Worm (Caenorhabditis elegans): Measurements from ENCODE around the gene srbc-21.

srbc-21 gene

DNA sequence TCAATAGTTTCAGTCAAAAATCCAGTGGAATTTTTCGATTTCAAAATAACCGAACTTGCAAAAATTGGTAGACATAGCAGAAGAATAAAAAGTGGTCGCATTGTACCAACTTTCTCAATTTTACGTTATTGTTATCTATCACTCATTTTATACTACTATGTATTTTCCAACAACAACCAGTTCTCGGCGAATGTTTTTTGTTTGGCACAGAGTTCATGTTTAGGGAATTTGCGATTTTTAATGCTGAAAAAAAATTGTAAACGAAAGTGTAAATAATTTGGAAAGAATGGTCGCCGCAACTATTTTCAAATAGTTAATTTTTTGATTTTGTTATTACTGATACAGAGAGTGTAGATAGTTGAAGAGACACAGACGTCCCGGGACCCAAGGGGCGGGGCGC lies 5.9 kb upstream of the srbc-21 start, which contains the start of gene C45H4.21:
Gene C45H4.21, minus strand, starts transcription at position 101 of the 400 bp plus-strand sequence.
- no peak for TF ChIP-seq lin-11 (tag; optimal IDR thresholded peaks at IDR 0.05)
- TF ChIP-seq dve-1 (tag; optimal IDR thresholded peaks at IDR 0.05), result no peak
- no peak for TF ChIP-seq madf-2 (tag; optimal IDR thresholded peaks at IDR 0.05)
- no peak for TF ChIP-seq nhr-11 (tag; optimal IDR thresholded peaks at IDR 0.05)
- TF ChIP-seq ahr-1 (tag; optimal IDR thresholded peaks at IDR 0.05), result no peak
- no peak for TF ChIP-seq ets-4 (tag; optimal IDR thresholded peaks at IDR 0.05)
- no peak for TF ChIP-seq K02D7.2 (tag; optimal IDR thresholded peaks at IDR 0.05)
- no peak for TF ChIP-seq nfya-1 (tag; optimal IDR thresholded peaks at IDR 0.05)
- TF ChIP-seq ceh-34 (tag; optimal IDR thresholded peaks at IDR 0.05), result no peak
- TF ChIP-seq nhr-232 (tag; optimal IDR thresholded peaks at IDR 0.05), result no peak
- no peak for TF ChIP-seq syd-9 (tag; optimal IDR thresholded peaks at IDR 0.05)
- no peak for TF ChIP-seq ceh-30 (tag; optimal IDR thresholded peaks at IDR 0.05)
- no peak for TF ChIP-seq fkh-6 (tag; optimal IDR thresholded peaks at IDR 0.05)
- no peak for TF ChIP-seq ceh-2 (tag; optimal IDR thresholded peaks at IDR 0.05)
- TF ChIP-seq lim-6 (tag; optimal IDR thresholded peaks at IDR 0.05), result no peak
- no peak for TF ChIP-seq hlh-13 (GFP tag; optimal IDR thresholded peaks at IDR 0.05)
- TF ChIP-seq ttx-3 (tag; optimal IDR thresholded peaks at IDR 0.05), result no peak
- TF ChIP-seq pax-1 (tag; optimal IDR thresholded peaks at IDR 0.05), result no peak

- TF ChIP-seq ref-2 (tag; optimal IDR thresholded peaks at IDR 0.05), result no peak
- TF ChIP-seq hlh-30 (tag; optimal IDR thresholded peaks at IDR 0.05; ENCODE audit: insufficient read depth), result no peak
- no peak for TF ChIP-seq pat-9 (tag; optimal IDR thresholded peaks at IDR 0.05)
- no peak for TF ChIP-seq sox-4 (tag; optimal IDR thresholded peaks at IDR 0.05)
- no peak for TF ChIP-seq pros-1 (tag; optimal IDR thresholded peaks at IDR 0.05)
Measured at ce11 chrV:2150876-2151275, 4.5 kb upstream of the srbc-21 start, which contains the start of gene C45H4.13. Gene C45H4.13 (minus strand): TSS chrV:2150976.

ce11 chrV:2151458-2151857 lies 3.9 kb upstream of the srbc-21 start, which contains the start of gene srbc-24:
Gene srbc-24 (plus strand): TSS chrV:2151758.
- TF ChIP-seq zip-5 (tag; optimal IDR thresholded peaks at IDR 0.05) (no peak), odd-2 (tag; optimal IDR thresholded peaks at IDR 0.05) (no peak), Y22D7AL.16 (tag; optimal IDR thresholded peaks at IDR 0.05) (no peak), tbx-7 (tag; optimal IDR thresholded peaks at IDR 0.05) (no peak), K02D7.2 (tag; optimal IDR thresholded peaks at IDR 0.05) (no peak), ahr-1 (tag; optimal IDR thresholded peaks at IDR 0.05) (no peak), ets-4 (tag; optimal IDR thresholded peaks at IDR 0.05) (no peak), mec-3 (tag; optimal IDR thresholded peaks at IDR 0.05; ENCODE audit: borderline replicate concordance) (no peak), tbx-2 (tag; optimal IDR thresholded peaks at IDR 0.05) (no peak), npax-4 (tag; optimal IDR thresholded peaks at IDR 0.05) (no peak), ttx-3 (tag; optimal IDR thresholded peaks at IDR 0.05) (no peak), ztf-16 (tag; optimal IDR thresholded peaks at IDR 0.05) (no peak), ceh-30 (tag; optimal IDR thresholded peaks at IDR 0.05) (no peak), ceh-18 (tag; optimal IDR thresholded peaks at IDR 0.05) (no peak), F13H6.1 (tag; optimal IDR thresholded peaks at IDR 0.05) (no peak), unc-3 (GFP tag; conservative IDR thresholded peaks at IDR 0.05) (no peak), unc-3 (tag; optimal IDR thresholded peaks at IDR 0.05) (no peak), pha-4 (tag; optimal IDR thresholded peaks at IDR 0.05) (no peak), sdc-2 (tag; optimal IDR thresholded peaks at IDR 0.05) (no peak), che-1 (tag; optimal IDR thresholded peaks at IDR 0.05) (no peak)

DNA sequence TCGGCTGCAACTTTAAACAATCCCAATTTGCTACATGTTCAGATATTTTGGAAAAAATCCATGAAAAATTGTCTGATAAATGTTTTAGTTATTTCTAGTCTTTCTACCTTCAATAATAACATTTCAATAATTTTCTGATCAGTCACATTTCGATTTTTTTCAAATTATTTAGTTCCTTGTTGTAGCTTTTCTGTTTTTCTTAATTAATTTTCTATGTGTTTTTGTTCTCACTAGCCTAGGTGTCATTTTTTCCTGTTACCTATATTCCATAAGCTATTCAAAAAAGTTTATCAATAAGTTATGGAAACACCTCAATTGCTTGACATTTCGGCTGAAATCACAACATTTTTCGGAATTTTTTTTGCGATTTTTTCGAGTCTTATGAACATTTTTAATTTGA lies 2.1 kb upstream of the srbc-21 start, which contains the start of gene srbc-23:
Gene srbc-23, plus strand, starts transcription at position 301 of the 400 bp plus-strand sequence.
- TF ChIP-seq che-1 (tag; optimal IDR thresholded peaks at IDR 0.05) (no peak), ceh-34 (tag; optimal IDR thresholded peaks at IDR 0.05) (no peak), gmeb-2 (tag; optimal IDR thresholded peaks at IDR 0.05) (no peak), T23F11.4 (GFP tag; optimal IDR thresholded peaks at IDR 0.05) (no peak)
